Worm (Caenorhabditis elegans) whole organism, mixed stage, embryonic: ENCODE measurements around the gene B0273.115.

Experiments used
- mab-5 ChIP-seq: fragments of 150-350 bp; optimal IDR thresholded peaks from 2 replicates; lab custom pipeline; 2014; ENCODE audit warnings: missing biosample characterization, missing genetic modification characterization
- nhr-237 ChIP-seq: fragments of 150-350 bp; optimal IDR thresholded peaks from 2 replicates; lab custom pipeline; 2014; ENCODE audit warnings: missing biosample characterization, missing genetic modification characterization
- nhr-76 ChIP-seq: sonication (generic microtip); optimal IDR thresholded peaks from 2 replicates; lab custom pipeline; 2017; ENCODE audit warnings: missing biosample characterization, missing genetic modification characterization
- snpc-4 ChIP-seq: fragments of 150-350 bp; optimal IDR thresholded peaks from 2 replicates; lab custom pipeline; 2014; ENCODE audit warnings: missing biosample characterization, missing genetic modification characterization

ce11 chrIV:5493692-5494091 lies 2.7 kb upstream of the B0273.115 start, which contains the start of gene B0273.1:
- TF ChIP-seq nhr-76 = no peak
- no peak for TF ChIP-seq snpc-4
- no peak for TF ChIP-seq mab-5 (tag; lab: Kevin White, UChicago)
- TF ChIP-seq nhr-237 = no peak
